Worm (Caenorhabditis elegans): Measurements from ENCODE around the gene parg-1.
A peak's percentile ranks its signal among the peaks of the same experiment; 100 is the strongest.

The parg-1 gene

ce11 chrIV:8743654-8744332 is 2.3 kb upstream of the parg-1 start, which contains the start of gene F21D5.7 (continued):
- TF ChIP-seq peb-1 (tag; optimal IDR thresholded peaks at IDR 0.05) = no peak
- peak; percentile 68 to 89 for TF ChIP-seq lsy-2 (tag; optimal IDR thresholded peaks at IDR 0.05)

- TF ChIP-seq blmp-1 (tag; optimal IDR thresholded peaks at IDR 0.05; ENCODE audit: insufficient read depth) (no peak), ztf-1 (GFP tag; conservative IDR thresholded peaks at IDR 0.05) (no peak), ama-1 (optimal IDR thresholded peaks at IDR 0.05) (no peak), ceh-16 (tag; optimal IDR thresholded peaks at IDR 0.05) (no peak), ZK546.5 (tag; optimal IDR thresholded peaks at IDR 0.05) (no peak), nhr-21 (tag; optimal IDR thresholded peaks at IDR 0.05) (no peak), ztf-11 (tag; optimal IDR thresholded peaks at IDR 0.05) (no peak), mbf-1 (tag; optimal IDR thresholded peaks at IDR 0.05) (no peak), C34F6.9 (tag; optimal IDR thresholded peaks at IDR 0.05) (no peak), elt-1 (tag; optimal IDR thresholded peaks at IDR 0.05) (no peak), F13H6.1 (tag; optimal IDR thresholded peaks at IDR 0.05) (no peak), sma-9 (GFP tag; optimal IDR thresholded peaks at IDR 0.05) (no peak), sma-9 (tag; optimal IDR thresholded peaks at IDR 0.05) (no peak), zag-1 (tag; optimal IDR thresholded peaks at IDR 0.05) (no peak), ztf-4 (tag; optimal IDR thresholded peaks at IDR 0.05) (no peak), mdl-1 (tag; optimal IDR thresholded peaks at IDR 0.05) (no peak), skn-1 (tag; optimal IDR thresholded peaks at IDR 0.05) (no peak), nhr-11 (tag; optimal IDR thresholded peaks at IDR 0.05) (no peak)
These were observed 2.9 kb downstream of the parg-1 start for ce11 chrIV:8748967-8749366.

ce11 chrIV:8752492-8752891 is 6.4 kb downstream of the parg-1 start:
- no peak for TF ChIP-seq ztf-4 (tag; optimal IDR thresholded peaks at IDR 0.05)
- no peak for TF ChIP-seq elt-1 (tag; optimal IDR thresholded peaks at IDR 0.05)
- no peak for TF ChIP-seq nhr-10 (tag; optimal IDR thresholded peaks at IDR 0.05)
- TF ChIP-seq lin-13 (GFP tag; optimal IDR thresholded peaks at IDR 0.05) = no peak
- TF ChIP-seq egl-27 (tag; optimal IDR thresholded peaks at IDR 0.05) = no peak
- TF ChIP-seq F13H6.1 (tag; optimal IDR thresholded peaks at IDR 0.05) = no peak
- TF ChIP-seq ama-1 (optimal IDR thresholded peaks at IDR 0.05) = no peak
- TF ChIP-seq aly-2 (tag; optimal IDR thresholded peaks at IDR 0.05) = no peak
- no peak for TF ChIP-seq lin-11 (tag; optimal IDR thresholded peaks at IDR 0.05)
- no peak for TF ChIP-seq nhr-12 (tag; optimal IDR thresholded peaks at IDR 0.05)
- TF ChIP-seq ZK546.5 (tag; optimal IDR thresholded peaks at IDR 0.05) = no peak
- TF ChIP-seq gmeb-1 (tag; optimal IDR thresholded peaks at IDR 0.05) = no peak
- TF ChIP-seq ztf-11 (tag; optimal IDR thresholded peaks at IDR 0.05) = no peak

- no peak for TF ChIP-seq ceh-16 (tag; optimal IDR thresholded peaks at IDR 0.05)
- TF ChIP-seq nhr-10 (tag; optimal IDR thresholded peaks at IDR 0.05) = no peak
- TF ChIP-seq zag-1 (tag; optimal IDR thresholded peaks at IDR 0.05) = no peak
- TF ChIP-seq nhr-129 (tag; optimal IDR thresholded peaks at IDR 0.05) = no peak
These were observed 8.1 kb downstream of the parg-1 start for ce11 chrIV:8754146-8754545.

- no peak for TF ChIP-seq aly-2 (tag; optimal IDR thresholded peaks at IDR 0.05)
- no peak for TF ChIP-seq nhr-129 (tag; optimal IDR thresholded peaks at IDR 0.05)
- TF ChIP-seq alr-1 (tag; optimal IDR thresholded peaks at IDR 0.05) = no peak
- TF ChIP-seq sma-9 (GFP tag; optimal IDR thresholded peaks at IDR 0.05) = no peak
- no peak for TF ChIP-seq sma-9 (tag; optimal IDR thresholded peaks at IDR 0.05)
- TF ChIP-seq lin-39 (tag; optimal IDR thresholded peaks at IDR 0.05) = no peak
- TF ChIP-seq R02D3.7 (tag; optimal IDR thresholded peaks at IDR 0.05) = no peak
- no peak for TF ChIP-seq skn-1 (tag; optimal IDR thresholded peaks at IDR 0.05)
- no peak for TF ChIP-seq sma-3 (GFP tag; optimal IDR thresholded peaks at IDR 0.05)
- TF ChIP-seq peb-1 (tag; optimal IDR thresholded peaks at IDR 0.05) = no peak
These were observed 8.7 kb downstream of the parg-1 start, which contains the start of gene elli-1 for ce11 chrIV:8754727-8755126. TSS of gene elli-1 (minus strand) at chrIV:8754827.

ce11 chrIV:8757729-8758128 is 11.7 kb downstream of the parg-1 start:
- TF ChIP-seq crh-2 (tag; optimal IDR thresholded peaks at IDR 0.05) = peak; percentile 35
- TF ChIP-seq unc-55 (GFP tag; optimal IDR thresholded peaks at IDR 0.05) = peak; percentile 12
- no peak for TF ChIP-seq lin-39 (tag; optimal IDR thresholded peaks at IDR 0.05)
- TF ChIP-seq F13H6.1 (tag; optimal IDR thresholded peaks at IDR 0.05) = peak; percentile 64
- no peak for TF ChIP-seq nhr-12 (tag; optimal IDR thresholded peaks at IDR 0.05)
- TF ChIP-seq C34F6.9 (tag; optimal IDR thresholded peaks at IDR 0.05) = peak; percentile 7
- TF ChIP-seq ama-1 (optimal IDR thresholded peaks at IDR 0.05) = no peak
- TF ChIP-seq nhr-129 (tag; optimal IDR thresholded peaks at IDR 0.05) = peak; percentile 26
- peak; percentile 90 for TF ChIP-seq fos-1 (tag; optimal IDR thresholded peaks at IDR 0.05)
- no peak for TF ChIP-seq gmeb-1 (tag; optimal IDR thresholded peaks at IDR 0.05)
- TF ChIP-seq sma-9 (GFP tag; optimal IDR thresholded peaks at IDR 0.05) = peak; percentile 14
- no peak for TF ChIP-seq sma-9 (tag; optimal IDR thresholded peaks at IDR 0.05)
